Worm (Caenorhabditis elegans): ENCODE results near the gene ceh-54.
A peak's percentile ranks its signal among the peaks of the same experiment; 100 is the strongest.

The ceh-54 gene

ce11 chrX:6201542-6201941 is 7.5 kb upstream of the ceh-54 start:
- TF ChIP-seq nhr-129 (tag; optimal IDR thresholded peaks at IDR 0.05) (peak; percentile 56), nhr-6 (tag; optimal IDR thresholded peaks at IDR 0.05) (peak; percentile 0), fos-1 (tag; optimal IDR thresholded peaks at IDR 0.05) (peak; percentile 32), nhr-25 (tag; optimal IDR thresholded peaks at IDR 0.05) (peak; percentile 56), sma-9 (GFP tag; optimal IDR thresholded peaks at IDR 0.05) (peak; percentile 66), sma-9 (tag; optimal IDR thresholded peaks at IDR 0.05) (no peak), sma-3 (GFP tag; optimal IDR thresholded peaks at IDR 0.05) (peak; percentile 79), R02D3.7 (tag; optimal IDR thresholded peaks at IDR 0.05) (no peak), lin-13 (GFP tag; optimal IDR thresholded peaks at IDR 0.05) (no peak), mdl-1 (tag; optimal IDR thresholded peaks at IDR 0.05) (peak in 1 of 2 experiments; percentile 30), nhr-21 (tag; optimal IDR thresholded peaks at IDR 0.05) (peak; percentile 80), Y55F3AM.14 (GFP tag; optimal IDR thresholded peaks at IDR 0.05) (no peak), mbf-1 (tag; optimal IDR thresholded peaks at IDR 0.05) (no peak), egl-27 (tag; optimal IDR thresholded peaks at IDR 0.05) (peak; percentile 18), blmp-1 (tag; optimal IDR thresholded peaks at IDR 0.05; ENCODE audit: insufficient read depth) (peak; percentile 57), crh-2 (tag; optimal IDR thresholded peaks at IDR 0.05) (peak; percentile 1), lsy-2 (tag; optimal IDR thresholded peaks at IDR 0.05) (peak in 1 of 2 experiments; percentile 57)

- TF ChIP-seq nhr-77 (tag; optimal IDR thresholded peaks at IDR 0.05): no peak
- TF ChIP-seq sma-9 (GFP tag; optimal IDR thresholded peaks at IDR 0.05): no peak
- no peak for TF ChIP-seq sma-9 (tag; optimal IDR thresholded peaks at IDR 0.05)
- TF ChIP-seq nhr-23 (tag; optimal IDR thresholded peaks at IDR 0.05): no peak
- no peak for TF ChIP-seq ztf-11 (tag; optimal IDR thresholded peaks at IDR 0.05)
- no peak for TF ChIP-seq aly-2 (tag; optimal IDR thresholded peaks at IDR 0.05)
- no peak for TF ChIP-seq nhr-237 (tag; optimal IDR thresholded peaks at IDR 0.05)
- no peak for TF ChIP-seq ama-1 (optimal IDR thresholded peaks at IDR 0.05)
- TF ChIP-seq mbf-1 (tag; optimal IDR thresholded peaks at IDR 0.05): no peak
- no peak for TF ChIP-seq ztf-1 (GFP tag; conservative IDR thresholded peaks at IDR 0.05)
- TF ChIP-seq elt-1 (tag; optimal IDR thresholded peaks at IDR 0.05): no peak
- no peak for TF ChIP-seq alr-1 (tag; optimal IDR thresholded peaks at IDR 0.05)
- TF ChIP-seq C34F6.9 (tag; optimal IDR thresholded peaks at IDR 0.05): no peak
- TF ChIP-seq lin-39 (tag; optimal IDR thresholded peaks at IDR 0.05): no peak
- no peak for TF ChIP-seq nhr-11 (tag; optimal IDR thresholded peaks at IDR 0.05)
- no peak for TF ChIP-seq elt-3 (tag; optimal IDR thresholded peaks at IDR 0.05)
- TF ChIP-seq unc-39 (tag; optimal IDR thresholded peaks at IDR 0.05): no peak
- no peak for TF ChIP-seq ceh-16 (tag; optimal IDR thresholded peaks at IDR 0.05)
Observed at ce11 chrX:6196627-6197026, 2.6 kb upstream of the ceh-54 start, which contains the start of gene daf-9. Gene daf-9 (plus strand): TSS chrX:6196927.

DNA sequence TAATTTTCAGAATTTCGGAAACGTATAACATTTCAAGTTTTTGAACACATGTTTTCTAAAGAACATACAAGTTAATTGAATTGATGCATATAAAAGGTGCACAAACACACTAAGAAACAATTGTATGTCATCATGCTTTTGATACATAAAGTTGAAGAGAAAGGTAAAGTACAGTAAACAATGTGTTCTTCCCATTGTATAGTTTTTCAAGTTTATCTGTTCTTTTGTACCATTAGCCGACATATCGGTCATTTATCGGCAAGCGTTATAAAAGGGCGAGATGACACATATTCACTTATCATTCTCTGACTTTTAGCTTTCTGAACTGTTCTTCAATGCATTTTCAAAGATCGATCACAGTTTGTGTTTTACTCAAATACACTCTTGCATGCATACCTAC is 4.1 kb downstream of the ceh-54 start, which contains the start of gene T13C5.9:
T13C5.9 (plus strand) TSS at position 301 of the 400 bp plus-strand sequence.
- TF ChIP-seq blmp-1 (tag; optimal IDR thresholded peaks at IDR 0.05; ENCODE audit: insufficient read depth) (no peak), snpc-4 (tag; optimal IDR thresholded peaks at IDR 0.05) (no peak), gmeb-1 (tag; optimal IDR thresholded peaks at IDR 0.05) (no peak)

DNA sequence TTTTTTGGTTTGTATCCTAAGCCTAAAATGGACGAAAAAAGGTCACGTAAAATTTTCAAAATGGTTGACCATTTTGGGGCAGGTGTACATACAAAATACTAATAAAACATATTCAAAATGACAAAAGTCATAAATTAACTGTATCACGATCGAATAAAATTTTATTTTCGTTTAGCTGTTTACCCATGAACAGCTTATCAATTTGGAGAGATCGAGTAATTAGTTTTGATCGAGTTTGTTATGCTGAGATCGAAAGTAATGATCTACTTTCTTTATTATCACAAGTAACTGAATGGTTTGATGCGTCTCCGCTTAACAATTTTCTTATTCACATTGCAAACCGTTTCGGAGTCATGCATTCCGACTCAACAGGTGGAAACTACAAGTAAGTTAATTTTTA is 6.2 kb downstream of the ceh-54 start, which contains the start of gene T13C5.10:
T13C5.10 (plus strand) TSS at position 301 of the 400 bp plus-strand sequence.
- TF ChIP-seq nhr-11 (tag; optimal IDR thresholded peaks at IDR 0.05) (no peak), aly-2 (tag; optimal IDR thresholded peaks at IDR 0.05) (no peak), sma-9 (GFP tag; optimal IDR thresholded peaks at IDR 0.05) (no peak), sma-9 (tag; optimal IDR thresholded peaks at IDR 0.05) (no peak), peb-1 (tag; optimal IDR thresholded peaks at IDR 0.05) (no peak), nhr-25 (tag; optimal IDR thresholded peaks at IDR 0.05) (no peak), nhr-12 (tag; optimal IDR thresholded peaks at IDR 0.05) (no peak), unc-55 (GFP tag; optimal IDR thresholded peaks at IDR 0.05) (no peak), blmp-1 (tag; optimal IDR thresholded peaks at IDR 0.05; ENCODE audit: insufficient read depth) (no peak), nhr-21 (tag; optimal IDR thresholded peaks at IDR 0.05) (no peak), nhr-23 (tag; optimal IDR thresholded peaks at IDR 0.05) (no peak), ceh-16 (tag; optimal IDR thresholded peaks at IDR 0.05) (no peak), dmd-4 (tag; optimal IDR thresholded peaks at IDR 0.05) (no peak), nhr-10 (tag; optimal IDR thresholded peaks at IDR 0.05) (no peak), lin-11 (tag; optimal IDR thresholded peaks at IDR 0.05) (no peak), lin-39 (tag; optimal IDR thresholded peaks at IDR 0.05) (no peak), lsy-2 (tag; optimal IDR thresholded peaks at IDR 0.05) (no peak), mbf-1 (tag; optimal IDR thresholded peaks at IDR 0.05) (no peak), mdl-1 (tag; optimal IDR thresholded peaks at IDR 0.05) (no peak)

All from whole organism, L2 larva.